Worm (Caenorhabditis elegans) whole organism, late embryonic: Measurements from ENCODE around the gene C45B11.2.
A peak's percentile ranks its signal among the peaks of the same experiment; 100 is the strongest.

ENCODE experiments used
- K09A11.1 ChIP-seq: sonication (generic microtip); optimal IDR thresholded peaks from 2 replicates; lab custom pipeline; 2017; ENCODE audit warnings: antibody characterized with exemption, mild to moderate bottlenecking, missing genetic modification characterization, missing compliant biosample characterization; ENCODE audit not compliant: insufficient read depth
- ama-1 ChIP-seq: fragments of 150-350 bp; optimal IDR thresholded peaks from 2 replicates; lab custom pipeline; 2014
- ceh-24 ChIP-seq: sonication (generic microtip); optimal IDR thresholded peaks from 2 replicates; lab custom pipeline; 2016; ENCODE audit warnings: mild to moderate bottlenecking, missing genetic modification characterization, missing compliant biosample characterization
- ceh-30 ChIP-seq: fragments of 150-350 bp; optimal IDR thresholded peaks from 2 replicates; lab custom pipeline; 2014; ENCODE audit warnings: missing biosample characterization, missing genetic modification characterization
- elt-2 ChIP-seq: sonication (generic microtip); optimal IDR thresholded peaks from 2 replicates; lab custom pipeline; 2016; ENCODE audit warnings: missing genetic modification reagents, missing genetic modification characterization, missing compliant biosample characterization
- hlh-13 ChIP-seq: fragments of 200-800 bp; sonication (Bioruptor generic); optimal IDR thresholded peaks from 2 replicates; lab custom pipeline; 2018; ENCODE audit warnings: mild to moderate bottlenecking, missing genetic modification characterization, missing compliant biosample characterization
- pat-9 ChIP-seq: fragments of 200-800 bp; sonication (Bioruptor generic); optimal IDR thresholded peaks from 2 replicates; lab custom pipeline; 2018; ENCODE audit warnings: mild to moderate bottlenecking, missing genetic modification characterization, moderate library complexity, missing compliant biosample characterization
- pha-4 ChIP-seq: fragments of 150-350 bp; optimal IDR thresholded peaks from 2 replicates; lab custom pipeline; 2018; ENCODE audit warnings: missing biosample characterization, missing genetic modification reagents, missing genetic modification characterization
- unc-55 ChIP-seq: sonication (generic microtip); optimal IDR thresholded peaks from 2 replicates; lab custom pipeline; 2017; ENCODE audit warnings: missing biosample characterization, missing genetic modification reagents, missing genetic modification characterization
- unc-86 ChIP-seq: sonication (generic microtip); optimal IDR thresholded peaks from 2 replicates; lab custom pipeline; 2016; ENCODE audit warnings: missing genetic modification characterization, missing compliant biosample characterization

DNA sequence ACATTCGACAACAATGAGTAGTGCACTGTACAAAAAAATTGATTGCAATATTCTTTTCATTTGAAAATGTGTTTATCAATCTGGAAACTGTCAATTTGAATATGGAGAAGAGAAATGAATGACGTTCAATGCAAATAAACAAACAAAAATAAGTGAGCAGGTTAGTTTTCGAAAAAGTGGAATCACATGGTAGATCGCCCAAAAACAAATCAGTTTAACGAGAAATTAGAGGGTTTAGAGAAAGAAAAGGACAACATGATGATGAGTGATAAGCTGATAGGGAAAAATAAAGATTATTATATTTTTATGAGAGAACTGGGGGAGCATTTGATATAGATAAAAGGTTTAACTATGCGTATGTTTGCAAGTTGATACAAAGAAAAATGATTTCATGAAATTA lies 26.8 kb downstream of the C45B11.2 start, which contains the start of gene T04C12.8:
- TF ChIP-seq pat-9 (tag; lab: Kevin White, UChicago): no peak
- TF ChIP-seq ceh-30 (tag; lab: Kevin White, UChicago): no peak
- TF ChIP-seq K09A11.1: no peak
- TF ChIP-seq unc-86 (tag; lab: Kevin White, UChicago): no peak
- TF ChIP-seq ama-1 (lab: Kevin White, UChicago): no peak
- no peak for TF ChIP-seq ceh-24 (tag; lab: Kevin White, UChicago)
- peak; percentile 83 for TF ChIP-seq elt-2 (tag; lab: Kevin White, UChicago)
- no peak for TF ChIP-seq unc-55
- TF ChIP-seq pha-4 (tag; lab: Kevin White, UChicago): no peak
- no peak for TF ChIP-seq hlh-13 (GFP tag; lab: Kevin White, UChicago)
